Fruit fly (Drosophila melanogaster): ENCODE data around the gene CG14174.

- TF ChIP-seq CG8478 (optimal IDR thresholded peaks at IDR 0.05) (no peak), CTCF (optimal IDR thresholded peaks at IDR 0.05) (no peak)
These were observed 15.6 kb upstream of the CG14174 start, which contains the start of gene CG6761 for dm6 chr3L:9703495-9703894.
